Worm (Caenorhabditis elegans) whole organism, young adult: Measurements from ENCODE around the gene ifc-1.

Experiments used
- B0261.1 ChIP-seq: sonication (generic microtip); optimal IDR thresholded peaks from 2 replicates; lab custom pipeline; 2016; ENCODE audit warnings: mild to moderate bottlenecking, missing genetic modification characterization, moderate library complexity, missing compliant biosample characterization
- F10E7.11 ChIP-seq: sonication (generic microtip); optimal IDR thresholded peaks from 2 replicates; lab custom pipeline; 2017; ENCODE audit warnings: mild to moderate bottlenecking, missing genetic modification characterization, moderate library complexity, missing compliant biosample characterization
- F22D6.2 ChIP-seq: sonication (generic microtip); optimal IDR thresholded peaks from 2 replicates; lab custom pipeline; 2016; ENCODE audit warnings: mild to moderate bottlenecking, missing genetic modification characterization, missing compliant biosample characterization
- F55B11.4 ChIP-seq: sonication (generic microtip); optimal IDR thresholded peaks from 2 replicates; lab custom pipeline; 2016; ENCODE audit warnings: missing compliant biosample characterization, missing genetic modification characterization, borderline replicate concordance; ENCODE audit not compliant: insufficient read depth
- K11D2.4 ChIP-seq: fragments of 200-800 bp; sonication (Bioruptor generic); IDR thresholded peaks from 2 replicates; pipeline ENCODE4 v1.3.6; 2022; ENCODE audit warnings: missing genetic modification reagents, missing genetic modification characterization, missing compliant biosample characterization
- K12H6.12 ChIP-seq: fragments of 200-800 bp; sonication (Bioruptor generic); optimal IDR thresholded peaks from 2 replicates; lab custom pipeline; 2018; ENCODE audit warnings: mild to moderate bottlenecking, missing genetic modification characterization, missing compliant biosample characterization
- Y67H2A.10 ChIP-seq: fragments of 200-800 bp; sonication (Bioruptor generic); conservative IDR thresholded peaks from 2 replicates; pipeline ENCODE4 v1.3.6; 2022; ENCODE audit warnings: missing genetic modification reagents, missing genetic modification characterization, missing compliant biosample characterization
- ZK185.1 ChIP-seq: sonication (generic microtip); optimal IDR thresholded peaks from 2 replicates; lab custom pipeline; 2016; ENCODE audit warnings: mild to moderate bottlenecking, missing genetic modification characterization, missing compliant biosample characterization; ENCODE audit not compliant: poor library complexity, severe bottlenecking
- bed-1 ChIP-seq: fragments of 200-800 bp; sonication (Bioruptor generic); IDR thresholded peaks from 2 replicates; pipeline ENCODE4 v1.3.6; 2022; ENCODE audit warnings: missing genetic modification reagents, missing genetic modification characterization, missing compliant biosample characterization
- ccch-3 ChIP-seq: fragments of 200-800 bp; sonication (Bioruptor generic); optimal IDR thresholded peaks from 2 replicates; lab custom pipeline; 2018; ENCODE audit warnings: mild to moderate bottlenecking, missing genetic modification characterization, missing compliant biosample characterization
- cebp-1 ChIP-seq, 2 experiments: fragments of 200-800 bp in 1 of 2; sonication (Bioruptor generic) in 1 of 2; sonication (generic microtip) in 1 of 2; IDR thresholded peaks in 1 of 2; optimal IDR thresholded peaks in 1 of 2; 2 replicates each; pipeline versions ENCODE4 v1.3.6 to Lab custom; 2017 to 2022; ENCODE audit warnings: missing compliant biosample characterization in 2 of 2, missing genetic modification characterization in 2 of 2, mild to moderate bottlenecking in 1 of 2, missing genetic modification reagents in 1 of 2, moderate library complexity in 1 of 2
- ceh-58 ChIP-seq: fragments of 200-800 bp; sonication (Bioruptor generic); IDR thresholded peaks from 2 replicates; pipeline ENCODE4 v1.3.6; 2022; ENCODE audit warnings: missing genetic modification characterization, missing compliant biosample characterization
- ceh-91 ChIP-seq: fragments of 200-800 bp; sonication (Bioruptor generic); IDR thresholded peaks from 2 replicates; pipeline ENCODE4 v1.3.6; 2022; ENCODE audit warnings: missing genetic modification reagents, missing genetic modification characterization, missing compliant biosample characterization
- chd-7 ChIP-seq: sonication (generic microtip); optimal IDR thresholded peaks from 2 replicates; lab custom pipeline; 2016; ENCODE audit warnings: mild to moderate bottlenecking, missing genetic modification characterization, moderate library complexity, missing compliant biosample characterization
- die-1 ChIP-seq: sonication (generic microtip); optimal IDR thresholded peaks from 2 replicates; lab custom pipeline; 2016; ENCODE audit warnings: missing genotype, mild to moderate bottlenecking, missing genetic modification characterization, missing compliant biosample characterization
- dox-1 ChIP-seq: fragments of 200-800 bp; sonication (Bioruptor generic); IDR thresholded peaks from 2 replicates; pipeline ENCODE4 v1.3.6; 2022; ENCODE audit warnings: missing genetic modification reagents, missing genetic modification characterization, missing compliant biosample characterization
- dpl-1 ChIP-seq: fragments of 150-350 bp; optimal IDR thresholded peaks from 2 replicates; lab custom pipeline; 2014; ENCODE audit warnings: missing biosample characterization, missing genetic modification reagents, missing genetic modification characterization
- egl-18 ChIP-seq: fragments of 200-800 bp; sonication (Bioruptor generic); IDR thresholded peaks from 2 replicates; pipeline ENCODE4 v1.3.6; 2022; ENCODE audit warnings: missing genetic modification reagents, missing genetic modification characterization, missing compliant biosample characterization
- ets-4 ChIP-seq: fragments of 200-800 bp; sonication (Bioruptor generic); optimal IDR thresholded peaks from 2 replicates; lab custom pipeline; 2018; ENCODE audit warnings: mild to moderate bottlenecking, missing genetic modification characterization, missing compliant biosample characterization
- hlh-26 ChIP-seq: fragments of 200-800 bp; sonication (Bioruptor generic); conservative IDR thresholded peaks from 2 replicates; pipeline ENCODE4 v1.3.6; 2022; ENCODE audit warnings: missing genetic modification reagents, missing genetic modification characterization, missing compliant biosample characterization
- hrde-1 ChIP-seq: sonication (generic microtip); optimal IDR thresholded peaks from 2 replicates; lab custom pipeline; 2016; ENCODE audit warnings: missing genetic modification characterization, mild to moderate bottlenecking, missing compliant biosample characterization, moderate library complexity, missing genotype, missing genetic modification reagents, borderline replicate concordance
- let-526 ChIP-seq: fragments of 200-800 bp; sonication (Bioruptor generic); IDR thresholded peaks from 2 replicates; pipeline ENCODE4 v1.3.6; 2022; ENCODE audit warnings: missing genetic modification reagents, missing genetic modification characterization, missing compliant biosample characterization
- lin-54 ChIP-seq: fragments of 200-800 bp; sonication (Bioruptor generic); optimal IDR thresholded peaks from 2 replicates; lab custom pipeline; 2018; ENCODE audit warnings: mild to moderate bottlenecking, missing genetic modification characterization, missing compliant biosample characterization
- madf-10 ChIP-seq: sonication (generic microtip); optimal IDR thresholded peaks from 2 replicates; lab custom pipeline; 2016; ENCODE audit warnings: mild to moderate bottlenecking, missing genetic modification characterization, missing compliant biosample characterization
- madf-6 ChIP-seq: fragments of 200-800 bp; sonication (Bioruptor generic); IDR thresholded peaks from 2 replicates; pipeline ENCODE4 v1.3.6; 2022; ENCODE audit warnings: missing genetic modification reagents, missing genetic modification characterization, missing compliant biosample characterization
- nfya-1 ChIP-seq: sonication (generic microtip); optimal IDR thresholded peaks from 2 replicates; lab custom pipeline; 2017; ENCODE audit warnings: antibody characterized with exemption, missing compliant biosample characterization, missing genetic modification characterization, borderline replicate concordance; ENCODE audit not compliant: insufficient read depth
- nfyb-1 ChIP-seq: fragments of 200-800 bp; sonication (Bioruptor generic); IDR thresholded peaks from 2 replicates; pipeline ENCODE4 v1.3.6; 2022; ENCODE audit warnings: missing genetic modification reagents, missing genetic modification characterization, missing compliant biosample characterization
- nhr-179 ChIP-seq: sonication (generic microtip); optimal IDR thresholded peaks from 2 replicates; lab custom pipeline; 2016; ENCODE audit warnings: mild to moderate bottlenecking, missing genetic modification characterization, missing compliant biosample characterization
- nhr-27 ChIP-seq: fragments of 200-800 bp; sonication (Bioruptor generic); optimal IDR thresholded peaks from 2 replicates; lab custom pipeline; 2018; ENCODE audit warnings: mild to moderate bottlenecking, missing genetic modification characterization, moderate library complexity, missing compliant biosample characterization
- nhr-90 ChIP-seq: sonication (generic microtip); optimal IDR thresholded peaks from 2 replicates; lab custom pipeline; 2016; ENCODE audit warnings: missing genotype, mild to moderate bottlenecking, missing genetic modification characterization, missing compliant biosample characterization
- pbrm-1 ChIP-seq: fragments of 200-800 bp; sonication (Bioruptor generic); IDR thresholded peaks from 2 replicates; pipeline ENCODE4 v1.3.6; 2022; ENCODE audit warnings: missing genetic modification reagents, missing genetic modification characterization, missing compliant biosample characterization
- pha-4 ChIP-seq: fragments of 150-350 bp; sonication (generic microtip); optimal IDR thresholded peaks from 2 replicates; lab custom pipeline; 2014; ENCODE audit warnings: missing biosample characterization, missing genetic modification reagents, missing genetic modification characterization
- sea-2 ChIP-seq: fragments of 200-800 bp; sonication (Bioruptor generic); IDR thresholded peaks from 2 replicates; pipeline ENCODE4 v1.3.6; 2022; ENCODE audit warnings: missing genetic modification characterization, missing compliant biosample characterization
- snpc-4 ChIP-seq, 5 experiments: fragments of 150-350 bp in 1 of 5; sonication (generic microtip) in 4 of 5; optimal IDR thresholded peaks; 2 replicates each; lab custom pipeline; 2014 to 2018; ENCODE audit warnings: missing genetic modification characterization in 5 of 5, missing biosample characterization in 3 of 5, antibody characterized with exemption in 2 of 5, mild to moderate bottlenecking in 2 of 5, missing compliant biosample characterization in 2 of 5, missing genotype in 2 of 5, moderate library complexity in 2 of 5, missing genetic modification reagents in 1 of 5
- tlf-1 ChIP-seq: fragments of 200-800 bp; sonication (Bioruptor generic); optimal IDR thresholded peaks from 2 replicates; lab custom pipeline; 2018; ENCODE audit warnings: mild to moderate bottlenecking, missing genetic modification characterization, missing compliant biosample characterization
- xnd-1 ChIP-seq: sonication (generic microtip); optimal IDR thresholded peaks from 2 replicates; lab custom pipeline; 2016; ENCODE audit warnings: missing genotype, missing genetic modification reagents, missing genetic modification characterization, missing compliant biosample characterization
- zfh-2 ChIP-seq: fragments of 200-800 bp; sonication (Bioruptor generic); conservative IDR thresholded peaks from 2 replicates; pipeline ENCODE4 v1.3.6; 2022; ENCODE audit warnings: missing genetic modification reagents, missing genetic modification characterization, missing compliant biosample characterization
- ztf-18 ChIP-seq: sonication (generic microtip); optimal IDR thresholded peaks from 2 replicates; lab custom pipeline; 2016; ENCODE audit warnings: missing genotype, mild to moderate bottlenecking, missing genetic modification characterization, missing compliant biosample characterization
- ztf-3 ChIP-seq: fragments of 200-800 bp; sonication (Bioruptor generic); optimal IDR thresholded peaks from 2 replicates; lab custom pipeline; 2018; ENCODE audit warnings: mild to moderate bottlenecking, missing genetic modification characterization, missing compliant biosample characterization

The ifc-1 gene

ce11 chrV:2892976-2893375 is 11.8 kb downstream of the ifc-1 start, which contains the start of gene srh-127:
srh-127 (plus strand) TSS chrV:2893276.
- TF ChIP-seq ZK185.1 (tag; lab: Kevin White, UChicago): no peak
- no peak for TF ChIP-seq zfh-2
- no peak for TF ChIP-seq let-526 (GFP tag; lab: Robert Waterston, UW)
- TF ChIP-seq ceh-91 (GFP tag; lab: Robert Waterston, UW): no peak
- no peak for TF ChIP-seq nfyb-1
- TF ChIP-seq pbrm-1 (GFP tag; lab: Robert Waterston, UW): no peak
- no peak for TF ChIP-seq Y67H2A.10 (GFP tag; lab: Robert Waterston, UW)
- TF ChIP-seq ets-4 (GFP tag; lab: Kevin White, UChicago): no peak
- no peak for TF ChIP-seq K12H6.12 (tag; lab: Kevin White, UChicago)
- no peak for TF ChIP-seq xnd-1 (tag; lab: Kevin White, UChicago)
- no peak for TF ChIP-seq B0261.1 (tag; lab: Kevin White, UChicago)
- no peak for TF ChIP-seq nhr-90 (tag; lab: Kevin White, UChicago)
- TF ChIP-seq K11D2.4: no peak
- no peak for TF ChIP-seq egl-18 (GFP tag; lab: Robert Waterston, UW)
- TF ChIP-seq dox-1 (GFP tag; lab: Robert Waterston, UW): no peak
- TF ChIP-seq ceh-58 (GFP tag; lab: Robert Waterston, UW): no peak
- no peak for TF ChIP-seq chd-7 (tag; lab: Kevin White, UChicago)

- TF ChIP-seq sea-2 (no peak), lin-54 (GFP tag; lab: Kevin White, UChicago) (no peak), hlh-26 (GFP tag; lab: Robert Waterston, UW) (no peak), bed-1 (GFP tag; lab: Robert Waterston, UW) (no peak), ztf-18 (tag; lab: Kevin White, UChicago) (no peak), F55B11.4 (no peak), nhr-179 (no peak)
- TF ChIP-seq, all 124 proteins: peak for 0
Measured at ce11 chrV:2896198-2896660, 15.0 kb downstream of the ifc-1 start, which contains the start of gene pals-32. pals-32 (plus strand) TSS chrV:2896610.

ce11 chrV:2899867-2900266 is 18.7 kb downstream of the ifc-1 start, which contains the start of gene str-46:
str-46 (minus strand) TSS chrV:2899967.
- no peak for TF ChIP-seq cebp-1 (GFP tag; IDR thresholded peaks at IDR 0.05; lab: Robert Waterston, UW)
- no peak for TF ChIP-seq cebp-1 (tag; optimal IDR thresholded peaks at IDR 0.05; lab: Kevin White, UChicago)
- no peak for TF ChIP-seq dpl-1 (GFP tag; lab: Kevin White, UChicago)
- TF ChIP-seq, all 124 proteins: peak for 0

ce11 chrV:2903227-2903626 is 22.0 kb downstream of the ifc-1 start, which contains the start of gene C31B8.7:
C31B8.7 (minus strand) TSS chrV:2903327.
- TF ChIP-seq K12H6.12 (tag; lab: Kevin White, UChicago) (no peak), let-526 (GFP tag; lab: Robert Waterston, UW) (no peak), hrde-1 (tag; lab: Kevin White, UChicago) (no peak), pha-4 (no peak), lin-54 (GFP tag; lab: Kevin White, UChicago) (no peak), nhr-27 (no peak), nfya-1 (tag; lab: Kevin White, UChicago) (no peak), madf-10 (no peak), zfh-2 (no peak)

ce11 chrV:2909525-2909924 is 28.3 kb downstream of the ifc-1 start, which contains the start of gene zmp-3:
zmp-3 (minus strand) TSS chrV:2909625.
- TF ChIP-seq die-1: no peak
- TF ChIP-seq madf-6 (GFP tag; lab: Robert Waterston, UW): no peak
- no peak for TF ChIP-seq tlf-1 (GFP tag; lab: Kevin White, UChicago)
- no peak for TF ChIP-seq F22D6.2
- TF ChIP-seq ztf-3 (GFP tag; lab: Kevin White, UChicago): no peak
- TF ChIP-seq ccch-3 (GFP tag; lab: Kevin White, UChicago): no peak
- TF ChIP-seq snpc-4 (GFP tag; optimal IDR thresholded peaks at IDR 0.05; lab: Kevin White, UChicago): no peak
- TF ChIP-seq snpc-4 (tag; optimal IDR thresholded peaks at IDR 0.05; lab: Kevin White, UChicago): no peak
- TF ChIP-seq nfya-1 (tag; lab: Kevin White, UChicago): no peak
- TF ChIP-seq F10E7.11: no peak
